Fruit fly (Drosophila melanogaster) Kc167 (cell line): ENCODE results near the gene TP53INP.

ENCODE experiments used
- Myc ChIP-seq: fragments of >200 bp; optimal IDR thresholded peaks from 2 replicates; lab custom pipeline; 2017; ENCODE audit warnings: missing external identifiers
- Sin3A ChIP-seq: fragments of >200 bp; optimal IDR thresholded peaks from 2 replicates; lab custom pipeline; 2018; ENCODE audit warnings: missing external identifiers
- h ChIP-seq: fragments of >200 bp; optimal IDR thresholded peaks from 3 replicates; lab custom pipeline; 2018; ENCODE audit warnings: missing external identifiers
- insv ChIP-seq: fragments of >200 bp; optimal IDR thresholded peaks from 3 replicates; lab custom pipeline; 2018; ENCODE audit warnings: missing external identifiers
- psq ChIP-seq: fragments of >200 bp; optimal IDR thresholded peaks from 2 replicates; lab custom pipeline; 2017; ENCODE audit warnings: missing external identifiers
- ttk ChIP-seq: sonication (Bioruptor generic); optimal IDR thresholded peaks from 2 replicates; lab custom pipeline; 2017; ENCODE audit warnings: missing external identifiers

DNA sequence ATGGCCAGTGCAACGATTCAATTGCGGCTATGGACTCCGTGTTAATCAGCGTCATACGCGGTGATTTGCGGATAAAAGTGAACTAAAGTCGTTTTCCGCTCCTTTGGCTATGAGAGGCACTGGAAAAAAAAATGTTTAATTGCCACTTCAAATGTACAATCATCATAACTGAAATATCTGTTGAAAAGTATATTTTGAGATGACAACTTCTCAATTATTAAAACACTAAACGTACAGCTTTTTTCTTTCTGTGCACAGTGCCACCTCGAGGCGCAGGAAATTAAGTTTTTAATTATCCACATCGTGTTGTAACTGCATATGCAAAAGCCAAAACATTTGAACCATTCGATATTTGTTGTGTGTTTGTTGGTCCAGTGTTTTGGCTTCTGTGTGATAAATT is 13.9 kb upstream of the TP53INP start:
- TF ChIP-seq psq (no peak), h (lab: Kevin White, UChicago) (no peak), insv (lab: Kevin White, UChicago) (no peak), Sin3A (lab: Kevin White, UChicago) (no peak), ttk (lab: Kevin White, UChicago) (no peak), Myc (lab: Kevin White, UChicago) (no peak)
